Fruit fly (Drosophila melanogaster) whole organism, embryonic: Measurements from ENCODE around the gene rho-5.
A peak's percentile ranks its signal among the peaks of the same experiment; 100 is the strongest.

Experiments
- ATbp ChIP-seq: fragments of 200-800 bp; sonication (Bioruptor generic); optimal IDR thresholded peaks from 2 replicates; lab custom pipeline; 2017; ENCODE audit warnings: missing biosample characterization, mild to moderate bottlenecking, missing genetic modification characterization, missing genetic modification reagents
- Aef1 ChIP-seq: fragments of 200-800 bp; sonication (Bioruptor generic); IDR thresholded peaks from 3 replicates; pipeline ENCODE4 v1.3.6; 2022; ENCODE audit warnings: missing biosample characterization, missing genetic modification characterization
- Asciz ChIP-seq: fragments of 200-800 bp; sonication (Bioruptor generic); optimal IDR thresholded peaks from 2 replicates; lab custom pipeline; 2017; ENCODE audit warnings: missing biosample characterization, mild to moderate bottlenecking, missing genetic modification characterization, missing genetic modification reagents
- Atf-2 ChIP-seq: fragments of 200-800 bp; sonication (Bioruptor generic); optimal IDR thresholded peaks from 2 replicates; lab custom pipeline; 2016; ENCODE audit warnings: missing biosample characterization, missing genetic modification characterization
- CG10274 ChIP-seq: fragments of 200-800 bp; sonication (Bioruptor generic); optimal IDR thresholded peaks from 3 replicates; lab custom pipeline; 2017; ENCODE audit warnings: missing biosample characterization, mild to moderate bottlenecking, missing genetic modification characterization
- CG11695 ChIP-seq: fragments of 200-800 bp; sonication (Bioruptor generic); IDR thresholded peaks from 3 replicates; pipeline ENCODE4 v1.3.6; 2022; ENCODE audit warnings: missing biosample characterization, missing genetic modification characterization
- CG12104 ChIP-seq: fragments of 200-800 bp; sonication (Bioruptor generic); optimal IDR thresholded peaks from 3 replicates; lab custom pipeline; 2016; ENCODE audit warnings: missing biosample characterization, missing genetic modification characterization
- CG13287 ChIP-seq: fragments of 200-800 bp; sonication (Bioruptor generic); IDR thresholded peaks from 2 replicates; pipeline ENCODE4 v1.3.6; 2022; ENCODE audit warnings: missing biosample characterization, missing genetic modification characterization; ENCODE audit not compliant: partially characterized antibody
- CG15011 ChIP-seq: fragments of 200-800 bp; sonication (Bioruptor generic); optimal IDR thresholded peaks from 3 replicates; lab custom pipeline; 2018; ENCODE audit warnings: missing biosample characterization, mild to moderate bottlenecking, missing genetic modification characterization
- CG15073 ChIP-seq: fragments of 200-800 bp; sonication (Bioruptor generic); optimal IDR thresholded peaks from 2 replicates; lab custom pipeline; 2016; ENCODE audit warnings: missing biosample characterization, missing genetic modification characterization
- CG15514 ChIP-seq: fragments of 200-800 bp; sonication (Bioruptor generic); optimal IDR thresholded peaks from 3 replicates; lab custom pipeline; 2017; ENCODE audit warnings: missing biosample characterization, missing genetic modification characterization, mild to moderate bottlenecking, moderate library complexity, missing genetic modification reagents
- CG15601 ChIP-seq: fragments of 200-800 bp; sonication (Bioruptor generic); optimal IDR thresholded peaks from 3 replicates; lab custom pipeline; 2019; ENCODE audit warnings: missing biosample characterization, mild to moderate bottlenecking, missing genetic modification characterization, moderate library complexity
- CG17568 ChIP-seq: fragments of 200-800 bp; sonication (Bioruptor generic); optimal IDR thresholded peaks from 2 replicates; lab custom pipeline; 2018; ENCODE audit warnings: missing biosample characterization, mild to moderate bottlenecking, missing genetic modification characterization, moderate library complexity
- CG2202 ChIP-seq: fragments of 200-800 bp; sonication (Bioruptor generic); optimal IDR thresholded peaks from 2 replicates; lab custom pipeline; 2018; ENCODE audit warnings: missing biosample characterization, mild to moderate bottlenecking, missing genetic modification characterization
- CG2678 ChIP-seq: fragments of 200-800 bp; sonication (Bioruptor generic); optimal IDR thresholded peaks from 3 replicates; lab custom pipeline; 2019; ENCODE audit warnings: missing biosample characterization, mild to moderate bottlenecking, missing genetic modification characterization, moderate library complexity
- CG33213 ChIP-seq: fragments of 200-800 bp; sonication (Bioruptor generic); optimal IDR thresholded peaks from 3 replicates; lab custom pipeline; 2016; ENCODE audit warnings: missing biosample characterization, missing genetic modification characterization
- CG3838 ChIP-seq: fragments of 200-800 bp; sonication (Bioruptor generic); optimal IDR thresholded peaks from 3 replicates; lab custom pipeline; 2016; ENCODE audit warnings: missing biosample characterization, missing genetic modification characterization
- CG3995 ChIP-seq: fragments of 200-800 bp; sonication (Bioruptor generic); optimal IDR thresholded peaks from 3 replicates; lab custom pipeline; 2016; ENCODE audit warnings: missing biosample characterization, missing genetic modification characterization
- CG4328 ChIP-seq: fragments of 200-800 bp; sonication (Bioruptor generic); optimal IDR thresholded peaks from 3 replicates; lab custom pipeline; 2017; ENCODE audit warnings: missing biosample characterization, missing genetic modification reagents, missing genetic modification characterization
- CG4820 ChIP-seq: fragments of 200-800 bp; sonication (Bioruptor generic); optimal IDR thresholded peaks from 3 replicates; lab custom pipeline; 2016; ENCODE audit warnings: missing biosample characterization, missing genetic modification characterization
- CG6689 ChIP-seq: fragments of 200-800 bp; sonication (Bioruptor generic); IDR thresholded peaks from 2 replicates; pipeline ENCODE4 v1.3.6; 2022; ENCODE audit warnings: missing biosample characterization, missing genetic modification characterization
- CG7839 ChIP-seq: fragments of 200-800 bp; sonication (Bioruptor generic); optimal IDR thresholded peaks from 3 replicates; lab custom pipeline; 2018; ENCODE audit warnings: missing biosample characterization, mild to moderate bottlenecking, missing genetic modification characterization, moderate library complexity
- CG7963 ChIP-seq: fragments of 200-800 bp; sonication (Bioruptor generic); IDR thresholded peaks from 3 replicates; pipeline ENCODE4 v1.3.6; 2022; ENCODE audit warnings: missing biosample characterization, missing genetic modification characterization; ENCODE audit not compliant: partially characterized antibody
- CG8281 ChIP-seq: fragments of 200-800 bp; sonication (Bioruptor generic); optimal IDR thresholded peaks from 2 replicates; lab custom pipeline; 2018; ENCODE audit warnings: missing biosample characterization, mild to moderate bottlenecking, missing genetic modification characterization, moderate library complexity
- CoRest ChIP-seq: fragments of 200-800 bp; sonication (Bioruptor generic); optimal IDR thresholded peaks from 3 replicates; lab custom pipeline; 2018; ENCODE audit warnings: missing biosample characterization, mild to moderate bottlenecking, missing genetic modification characterization, moderate library complexity
- Dip2 ChIP-seq: fragments of 200-800 bp; sonication (Bioruptor generic); IDR thresholded peaks from 2 replicates; pipeline ENCODE4 v1.3.6; 2022; ENCODE audit warnings: missing biosample characterization, missing genetic modification characterization
- Elba2 ChIP-seq: fragments of 200-800 bp; sonication (Bioruptor generic); optimal IDR thresholded peaks from 3 replicates; lab custom pipeline; 2016; ENCODE audit warnings: missing biosample characterization, missing genetic modification characterization
- Fer2 ChIP-seq: fragments of 200-800 bp; sonication (Bioruptor generic); optimal IDR thresholded peaks from 2 replicates; lab custom pipeline; 2018; ENCODE audit warnings: missing biosample characterization, mild to moderate bottlenecking, missing genetic modification characterization, moderate library complexity
- HLH54F ChIP-seq: fragments of 200-800 bp; sonication (Bioruptor generic); optimal IDR thresholded peaks from 3 replicates; lab custom pipeline; 2016; ENCODE audit warnings: missing biosample characterization, missing genetic modification characterization
- Hmx ChIP-seq: fragments of 200-800 bp; sonication (Bioruptor generic); optimal IDR thresholded peaks from 2 replicates; lab custom pipeline; 2016; ENCODE audit warnings: missing biosample characterization, missing genetic modification characterization
- Lpt ChIP-seq: fragments of >200 bp; optimal IDR thresholded peaks from 2 replicates; lab custom pipeline; 2018; ENCODE audit warnings: missing biosample characterization, missing genetic modification characterization
- Neu2 ChIP-seq: fragments of 200-800 bp; sonication (Bioruptor generic); optimal IDR thresholded peaks from 3 replicates; lab custom pipeline; 2016; ENCODE audit warnings: missing biosample characterization, missing genetic modification characterization, borderline replicate concordance
- Nf-YC ChIP-seq: fragments of 200-800 bp; optimal IDR thresholded peaks from 3 replicates; lab custom pipeline; 2019; ENCODE audit warnings: missing biosample characterization, mild to moderate bottlenecking, missing genetic modification characterization, moderate library complexity
- Taf1 ChIP-seq: fragments of 200-800 bp; sonication (Bioruptor generic); IDR thresholded peaks from 2 replicates; pipeline ENCODE4 v1.3.6; 2022; ENCODE audit warnings: missing biosample characterization, missing genetic modification characterization
- Tbp ChIP-seq: fragments of >200 bp; optimal IDR thresholded peaks from 2 replicates; lab custom pipeline; 2018; ENCODE audit warnings: missing biosample characterization, missing genetic modification characterization
- amos ChIP-seq: fragments of 200-800 bp; sonication (Bioruptor generic); IDR thresholded peaks from 2 replicates; pipeline ENCODE4 v1.3.6; 2022; ENCODE audit warnings: missing biosample characterization, missing genetic modification characterization; ENCODE audit not compliant: partially characterized antibody
- bsh ChIP-seq, 2 experiments: fragments of 200-800 bp; sonication (Bioruptor generic); optimal IDR thresholded peaks; 2 replicates each; lab custom pipeline; 2017 to 2018; ENCODE audit warnings: mild to moderate bottlenecking in 2 of 2, missing biosample characterization in 2 of 2, missing genetic modification characterization in 2 of 2, moderate library complexity in 1 of 2
- crol ChIP-seq: fragments of 200-800 bp; sonication (Bioruptor generic); IDR thresholded peaks from 2 replicates; pipeline ENCODE4 v1.3.6; 2022; ENCODE audit warnings: missing biosample characterization, missing genetic modification characterization
- crp ChIP-seq, 2 experiments: fragments of 200-800 bp; sonication (Bioruptor generic); optimal IDR thresholded peaks; 2 replicates in 1 of 2; 3 replicates in 1 of 2; lab custom pipeline; 2017; ENCODE audit warnings: missing biosample characterization in 2 of 2, missing genetic modification characterization in 2 of 2, mild to moderate bottlenecking in 1 of 2, moderate library complexity in 1 of 2
- esg ChIP-seq: fragments of 200-800 bp; sonication (Bioruptor generic); conservative IDR thresholded peaks from 2 replicates; pipeline ENCODE4 v1.3.6; 2022; ENCODE audit warnings: missing biosample characterization, missing genetic modification characterization
- fu2 ChIP-seq: fragments of 200-800 bp; sonication (Bioruptor generic); optimal IDR thresholded peaks from 2 replicates; lab custom pipeline; 2016; ENCODE audit warnings: missing biosample characterization, missing genetic modification characterization
- gsb-n ChIP-seq: fragments of 200-800 bp; sonication (Bioruptor generic); optimal IDR thresholded peaks from 3 replicates; lab custom pipeline; 2018; ENCODE audit warnings: missing biosample characterization, mild to moderate bottlenecking, missing genetic modification characterization
- kah ChIP-seq: fragments of 200-800 bp; sonication (Bioruptor generic); optimal IDR thresholded peaks from 2 replicates; lab custom pipeline; 2018; ENCODE audit warnings: missing biosample characterization, mild to moderate bottlenecking, missing genetic modification characterization
- lilli ChIP-seq: fragments of 200-800 bp; sonication (Bioruptor generic); optimal IDR thresholded peaks from 3 replicates; lab custom pipeline; 2016; ENCODE audit warnings: missing biosample characterization, missing genetic modification characterization
- mirr ChIP-seq: fragments of 200-800 bp; sonication (Bioruptor generic); optimal IDR thresholded peaks from 3 replicates; lab custom pipeline; 2018; ENCODE audit warnings: missing biosample characterization, mild to moderate bottlenecking, missing genetic modification characterization
- nom ChIP-seq: fragments of 200-800 bp; sonication (Bioruptor generic); optimal IDR thresholded peaks from 2 replicates; lab custom pipeline; 2017; ENCODE audit warnings: missing biosample characterization, missing genetic modification characterization, mild to moderate bottlenecking, moderate library complexity, missing genetic modification reagents
- ranshi ChIP-seq: fragments of 200-800 bp; sonication (Bioruptor generic); IDR thresholded peaks from 2 replicates; pipeline ENCODE4 v1.3.6; 2022; ENCODE audit warnings: missing biosample characterization, missing genetic modification characterization
- rib ChIP-seq: fragments of 200-800 bp; sonication (Bioruptor generic); IDR thresholded peaks from 2 replicates; pipeline ENCODE4 v1.3.6; 2022; ENCODE audit warnings: missing biosample characterization, missing genetic modification characterization
- shn ChIP-seq: fragments of 200-800 bp; sonication (Bioruptor generic); optimal IDR thresholded peaks from 3 replicates; lab custom pipeline; 2016; ENCODE audit warnings: missing biosample characterization, missing genetic modification characterization
- slbo ChIP-seq: fragments of 200-800 bp; sonication (Bioruptor generic); IDR thresholded peaks from 2 replicates; pipeline ENCODE4 v1.3.6; 2022; ENCODE audit warnings: missing biosample characterization, missing genetic modification characterization
- vvl ChIP-seq: fragments of 200-800 bp; sonication (Bioruptor generic); IDR thresholded peaks from 2 replicates; pipeline ENCODE4 v1.3.6; 2022; ENCODE audit warnings: missing biosample characterization, missing genetic modification characterization

The rho-5 gene

DNA sequence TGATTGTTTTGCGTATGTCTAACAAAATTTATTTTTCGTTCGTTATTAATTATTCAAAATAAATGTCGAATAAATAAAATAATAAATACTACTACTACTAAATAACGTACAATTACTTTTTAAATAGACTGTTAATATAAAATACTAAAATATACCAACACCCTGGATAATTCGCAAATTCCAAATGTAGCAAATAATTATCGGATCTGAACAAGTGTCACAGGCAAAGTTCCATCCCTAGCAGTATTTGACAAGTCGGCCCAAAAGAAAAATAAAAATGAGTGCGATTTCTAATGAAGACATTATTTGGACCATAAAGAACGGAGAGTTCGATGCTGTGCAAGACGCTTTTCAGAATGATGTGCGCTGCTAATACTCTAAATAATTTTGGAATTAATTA lies 32.3 kb downstream of the rho-5 start, which contains the start of gene CG31715 (continued):
- TF ChIP-seq Fer2 (tag; lab: Kevin White, UChicago), result no peak
- 0 out of 2 replicates have a peak, but pooled peaks have one; percentile 11 for TF ChIP-seq esg (GFP tag; lab: Robert Waterston, UW)
- TF ChIP-seq Lpt, result no peak
- no peak for TF ChIP-seq Dip2 (GFP tag; lab: Robert Waterston, UW)
- peak; percentile 66 for TF ChIP-seq slbo (GFP tag; lab: Robert Waterston, UW)
- TF ChIP-seq ATbp, result no peak
- TF ChIP-seq CG15011 (GFP tag; lab: Kevin White, UChicago), result no peak
- TF ChIP-seq CoRest, result peak; percentile 0
- TF ChIP-seq nom (GFP tag; lab: Kevin White, UChicago), result no peak
- TF ChIP-seq HLH54F (GFP tag; lab: Kevin White, UChicago), result no peak
- TF ChIP-seq Nf-YC (tag; lab: Kevin White, UChicago), result peak; percentile 14
- no peak for TF ChIP-seq CG10274 (GFP tag; lab: Kevin White, UChicago)
- TF ChIP-seq CG3995 (GFP tag; lab: Kevin White, UChicago), result peak; percentile 23
- TF ChIP-seq Aef1, result no peak
- TF ChIP-seq gsb-n (tag; lab: Kevin White, UChicago), result peak; percentile 18
- TF ChIP-seq CG4328 (GFP tag; lab: Kevin White, UChicago), result no peak
- TF ChIP-seq CG33213, result no peak
- TF ChIP-seq Elba2 (GFP tag; lab: Kevin White, UChicago), result no peak
- peak; percentile 60; the same call in 1 of the 2 replicates for TF ChIP-seq amos
- TF ChIP-seq CG7963 (GFP tag; lab: Robert Waterston, UW), result no peak
- no peak for TF ChIP-seq CG4820 (GFP tag; lab: Kevin White, UChicago)
- TF ChIP-seq bsh (GFP tag; optimal IDR thresholded peaks at IDR 0.05; lab: Kevin White, UChicago), result peak in 1 of 2 experiments; percentile 7
- TF ChIP-seq Asciz (GFP tag; lab: Kevin White, UChicago), result no peak
- no peak for TF ChIP-seq Taf1
- TF ChIP-seq CG17568 (GFP tag; lab: Kevin White, UChicago), result no peak
- TF ChIP-seq vvl, result peak; percentile 48; the same call in 1 of the 2 replicates
- TF ChIP-seq CG15073 (GFP tag; lab: Kevin White, UChicago), result no peak
- TF ChIP-seq CG6689, result no peak
- peak; percentile 63 for TF ChIP-seq CG13287 (GFP tag; lab: Robert Waterston, UW)
- peak; percentile 53; the same call in 1 of the 2 replicates for TF ChIP-seq ranshi (GFP tag; lab: Robert Waterston, UW)
- no peak for TF ChIP-seq CG8281 (tag; lab: Kevin White, UChicago)
- no peak for TF ChIP-seq Hmx (GFP tag; lab: Kevin White, UChicago)
- TF ChIP-seq CG7839 (tag; lab: Kevin White, UChicago), result peak; percentile 13
- no peak for TF ChIP-seq CG15601
- peak; percentile 49; the same call in 1 of the 2 replicates for TF ChIP-seq rib (GFP tag; lab: Robert Waterston, UW)
- TF ChIP-seq CG11695 (GFP tag; lab: Robert Waterston, UW), result no peak
- TF ChIP-seq crp (GFP tag; optimal IDR thresholded peaks at IDR 0.05; lab: Kevin White, UChicago), result peak in 1 of 2 experiments; percentile 56
- TF ChIP-seq shn (GFP tag; lab: Kevin White, UChicago), result no peak
- no peak for TF ChIP-seq CG2202 (tag; lab: Kevin White, UChicago)
- peak; percentile 24 for TF ChIP-seq lilli (GFP tag; lab: Kevin White, UChicago)
- peak; percentile 59 for TF ChIP-seq kah (GFP tag; lab: Kevin White, UChicago)
- TF ChIP-seq fu2, result no peak
- TF ChIP-seq CG2678 (tag; lab: Kevin White, UChicago), result no peak
- no peak for TF ChIP-seq CG12104
- TF ChIP-seq mirr, result no peak
- TF ChIP-seq CG15514 (GFP tag; lab: Kevin White, UChicago), result peak; percentile 37
- no peak for TF ChIP-seq Atf-2 (GFP tag; lab: Kevin White, UChicago)
- no peak for TF ChIP-seq Tbp (GFP tag; lab: Kevin White, UChicago)
- no peak for TF ChIP-seq crol
- TF ChIP-seq CG3838 (GFP tag; lab: Kevin White, UChicago), result no peak
- no peak for TF ChIP-seq Neu2
